Worm (Caenorhabditis elegans): Measurements from ENCODE around the gene epg-5.

epg-5 gene

DNA sequence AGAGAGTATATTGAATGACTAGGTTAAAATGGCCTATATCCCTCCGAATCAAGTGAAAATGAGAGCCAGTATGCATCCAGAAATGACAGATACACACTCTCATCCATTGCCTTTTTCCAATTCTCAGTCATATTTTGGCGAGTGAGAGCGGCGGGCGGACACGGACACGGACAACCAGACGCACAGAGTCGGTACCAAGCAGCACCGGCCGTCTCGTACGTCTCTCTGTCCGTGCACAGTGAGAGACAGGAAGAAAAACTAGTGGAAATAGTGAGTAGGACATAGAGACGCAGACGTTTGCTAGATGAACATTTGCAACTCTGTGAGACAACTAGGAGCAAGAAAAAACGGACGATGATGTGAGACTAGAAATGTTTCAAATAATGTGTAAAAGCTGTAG, 45.9 kb downstream of the epg-5 start:
- no peak for TF ChIP-seq aly-2 (tag; optimal IDR thresholded peaks at IDR 0.05)
- TF ChIP-seq nhr-23 (tag; optimal IDR thresholded peaks at IDR 0.05), result no peak
- no peak for TF ChIP-seq pqm-1 (tag; optimal IDR thresholded peaks at IDR 0.05)
- no peak for TF ChIP-seq ztf-11 (tag; optimal IDR thresholded peaks at IDR 0.05)
- peak; percentile 21 for TF ChIP-seq ceh-28 (tag; optimal IDR thresholded peaks at IDR 0.05)
- peak; percentile 70 for TF ChIP-seq lin-39 (tag; optimal IDR thresholded peaks at IDR 0.05)
- peak; percentile 67 for TF ChIP-seq snpc-4 (tag; optimal IDR thresholded peaks at IDR 0.05)
- TF ChIP-seq lin-15B (tag; optimal IDR thresholded peaks at IDR 0.05), result peak; percentile 16
- no peak for TF ChIP-seq ztf-4 (tag; optimal IDR thresholded peaks at IDR 0.05)
- TF ChIP-seq ceh-16 (tag; optimal IDR thresholded peaks at IDR 0.05), result no peak
- no peak for TF ChIP-seq unc-62 (GFP tag; optimal IDR thresholded peaks at IDR 0.05)
- no peak for TF ChIP-seq skn-1 (tag; optimal IDR thresholded peaks at IDR 0.05)
- TF ChIP-seq egl-5 (tag; optimal IDR thresholded peaks at IDR 0.05), result no peak
- TF ChIP-seq elt-2 (tag; optimal IDR thresholded peaks at IDR 0.05), result peak; percentile 3
- TF ChIP-seq nfya-1 (tag; optimal IDR thresholded peaks at IDR 0.05; ENCODE audit: insufficient read depth), result peak; percentile 55
- peak; percentile 55 for TF ChIP-seq hmg-11 (tag; optimal IDR thresholded peaks at IDR 0.05)
- TF ChIP-seq sea-2 (GFP tag; optimal IDR thresholded peaks at IDR 0.05), result no peak

DNA sequence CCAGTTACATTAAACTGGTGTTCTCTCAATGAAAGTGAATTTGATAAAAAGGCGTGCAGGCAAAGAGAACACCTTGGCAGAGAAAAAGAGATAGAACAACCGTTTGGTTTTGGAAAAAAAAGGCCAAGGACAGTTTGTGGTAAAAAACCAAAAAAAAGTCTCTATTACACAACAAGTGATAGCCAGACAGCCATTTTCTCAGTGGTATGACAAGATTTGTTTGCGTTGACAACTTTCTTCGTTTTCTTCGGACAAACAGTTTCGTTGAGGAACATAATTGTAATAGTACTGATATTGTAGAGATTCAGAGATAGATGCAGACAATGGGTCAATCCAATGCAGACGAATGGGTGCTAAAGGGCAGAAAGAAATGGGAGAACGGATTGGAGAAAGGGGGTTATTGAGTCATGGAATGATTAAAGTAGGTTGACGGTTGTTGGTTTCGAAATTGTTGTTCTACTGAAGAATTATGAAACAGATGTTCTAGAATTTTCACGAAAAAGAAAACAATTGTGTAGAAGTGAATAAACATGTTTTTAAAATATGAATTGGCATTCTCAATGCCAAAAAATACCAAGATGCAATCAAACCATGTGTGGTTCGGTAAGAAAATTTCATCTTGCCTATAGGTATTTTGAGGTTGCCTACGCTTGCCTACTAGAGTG, 46.8 kb downstream of the epg-5 start:
- no peak for TF ChIP-seq ceh-9 (tag; optimal IDR thresholded peaks at IDR 0.05)
- peak; percentile 5 for TF ChIP-seq jun-1 (tag; optimal IDR thresholded peaks at IDR 0.05)
- TF ChIP-seq nhr-11 (tag; optimal IDR thresholded peaks at IDR 0.05), result no peak
- peak in 1 of 3 experiments; percentile 45 for TF ChIP-seq elt-3 (tag; optimal IDR thresholded peaks at IDR 0.05)
- no peak for TF ChIP-seq tbx-2 (tag; optimal IDR thresholded peaks at IDR 0.05)
- TF ChIP-seq nhr-76 (tag; optimal IDR thresholded peaks at IDR 0.05), result no peak
- no peak for TF ChIP-seq mdl-1 (tag; optimal IDR thresholded peaks at IDR 0.05)
- no peak for TF ChIP-seq fkh-10 (GFP tag; optimal IDR thresholded peaks at IDR 0.05)
- TF ChIP-seq nhr-12 (tag; optimal IDR thresholded peaks at IDR 0.05), result no peak
- peak; percentile 32 for TF ChIP-seq nhr-43 (tag; optimal IDR thresholded peaks at IDR 0.05; ENCODE audit: poor library complexity, severe bottlenecking)
- peak; percentile 46 for TF ChIP-seq ama-1 (optimal IDR thresholded peaks at IDR 0.05)
- peak; percentile 64 for TF ChIP-seq nhr-23 (tag; optimal IDR thresholded peaks at IDR 0.05)
- no peak for TF ChIP-seq ztf-11 (tag; optimal IDR thresholded peaks at IDR 0.05)
- TF ChIP-seq nhr-77 (tag; optimal IDR thresholded peaks at IDR 0.05), result no peak
- TF ChIP-seq egl-27 (tag; optimal IDR thresholded peaks at IDR 0.05), result no peak
- no peak for TF ChIP-seq lin-39 (tag; optimal IDR thresholded peaks at IDR 0.05)
- no peak for TF ChIP-seq elt-1 (tag; optimal IDR thresholded peaks at IDR 0.05)
- TF ChIP-seq unc-39 (tag; optimal IDR thresholded peaks at IDR 0.05), result no peak
- no peak for TF ChIP-seq ceh-28 (tag; optimal IDR thresholded peaks at IDR 0.05)
- TF ChIP-seq snpc-4 (tag; optimal IDR thresholded peaks at IDR 0.05), result no peak
- TF ChIP-seq fkh-2 (tag; optimal IDR thresholded peaks at IDR 0.05), result no peak
- TF ChIP-seq pha-4 (tag; optimal IDR thresholded peaks at IDR 0.05), result peak; percentile 63
- TF ChIP-seq nhr-28 (tag; optimal IDR thresholded peaks at IDR 0.05), result no peak
- TF ChIP-seq nhr-25 (tag; optimal IDR thresholded peaks at IDR 0.05), result peak; percentile 85
- no peak for TF ChIP-seq ceh-82 (tag; optimal IDR thresholded peaks at IDR 0.05)
- TF ChIP-seq ZK546.5 (tag; optimal IDR thresholded peaks at IDR 0.05), result no peak
- no peak for TF ChIP-seq pqm-1 (tag; optimal IDR thresholded peaks at IDR 0.05)
- TF ChIP-seq nhr-237 (tag; optimal IDR thresholded peaks at IDR 0.05), result no peak
- TF ChIP-seq hmg-11 (tag; optimal IDR thresholded peaks at IDR 0.05), result no peak
- no peak for TF ChIP-seq nhr-67 (tag; optimal IDR thresholded peaks at IDR 0.05)
- TF ChIP-seq ceh-16 (tag; optimal IDR thresholded peaks at IDR 0.05), result no peak
- no peak for TF ChIP-seq zag-1 (tag; optimal IDR thresholded peaks at IDR 0.05)
- no peak for TF ChIP-seq skn-1 (tag; optimal IDR thresholded peaks at IDR 0.05)
- TF ChIP-seq fos-1 (tag; optimal IDR thresholded peaks at IDR 0.05), result no peak
- TF ChIP-seq lin-15B (tag; optimal IDR thresholded peaks at IDR 0.05), result no peak
- no peak for TF ChIP-seq nfya-1 (tag; optimal IDR thresholded peaks at IDR 0.05; ENCODE audit: insufficient read depth)
- TF ChIP-seq ztf-4 (tag; optimal IDR thresholded peaks at IDR 0.05), result no peak
- no peak for TF ChIP-seq R02D3.7 (tag; optimal IDR thresholded peaks at IDR 0.05)
- TF ChIP-seq mml-1 (tag; optimal IDR thresholded peaks at IDR 0.05), result no peak
- no peak for TF ChIP-seq unc-62 (GFP tag; optimal IDR thresholded peaks at IDR 0.05)
- no peak for TF ChIP-seq aly-2 (tag; optimal IDR thresholded peaks at IDR 0.05)
- TF ChIP-seq eor-1 (tag; optimal IDR thresholded peaks at IDR 0.05), result no peak
- no peak for TF ChIP-seq lsy-12 (tag; optimal IDR thresholded peaks at IDR 0.05)
- TF ChIP-seq elt-2 (tag; optimal IDR thresholded peaks at IDR 0.05), result no peak
- peak; percentile 68 for TF ChIP-seq egl-5 (tag; optimal IDR thresholded peaks at IDR 0.05)
- TF ChIP-seq daf-12 (tag; optimal IDR thresholded peaks at IDR 0.05), result no peak
